Worm (Caenorhabditis elegans) whole organism, L2 larva: ENCODE results near the gene kgb-2.

Experiments
- Y55F3AM.14 ChIP-seq: fragments of 200-800 bp; sonication (Bioruptor generic); optimal IDR thresholded peaks from 2 replicates; lab custom pipeline; 2018; ENCODE audit warnings: mild to moderate bottlenecking, missing genetic modification characterization, missing compliant biosample characterization
- ama-1 ChIP-seq: fragments of 150-350 bp; optimal IDR thresholded peaks from 2 replicates; lab custom pipeline; 2018; ENCODE audit warnings: inconsistent platforms
- fos-1 ChIP-seq: fragments of 150-350 bp; optimal IDR thresholded peaks from 2 replicates; lab custom pipeline; 2014; ENCODE audit warnings: missing biosample characterization, missing genetic modification characterization
- lin-39 ChIP-seq: fragments of 150-350 bp; optimal IDR thresholded peaks from 2 replicates; lab custom pipeline; 2014; ENCODE audit warnings: missing biosample characterization, missing genetic modification reagents, missing genetic modification characterization
- skn-1 ChIP-seq: sonication (generic microtip); optimal IDR thresholded peaks from 2 replicates; lab custom pipeline; 2017; ENCODE audit warnings: missing biosample characterization, missing genetic modification characterization
- sma-3 ChIP-seq: sonication (generic microtip); optimal IDR thresholded peaks from 2 replicates; lab custom pipeline; 2016; ENCODE audit warnings: missing genetic modification reagents, missing genetic modification characterization, missing compliant biosample characterization
- ztf-4 ChIP-seq: fragments of 150-350 bp; optimal IDR thresholded peaks from 2 replicates; lab custom pipeline; 2014; ENCODE audit warnings: missing biosample characterization, missing genetic modification characterization

DNA sequence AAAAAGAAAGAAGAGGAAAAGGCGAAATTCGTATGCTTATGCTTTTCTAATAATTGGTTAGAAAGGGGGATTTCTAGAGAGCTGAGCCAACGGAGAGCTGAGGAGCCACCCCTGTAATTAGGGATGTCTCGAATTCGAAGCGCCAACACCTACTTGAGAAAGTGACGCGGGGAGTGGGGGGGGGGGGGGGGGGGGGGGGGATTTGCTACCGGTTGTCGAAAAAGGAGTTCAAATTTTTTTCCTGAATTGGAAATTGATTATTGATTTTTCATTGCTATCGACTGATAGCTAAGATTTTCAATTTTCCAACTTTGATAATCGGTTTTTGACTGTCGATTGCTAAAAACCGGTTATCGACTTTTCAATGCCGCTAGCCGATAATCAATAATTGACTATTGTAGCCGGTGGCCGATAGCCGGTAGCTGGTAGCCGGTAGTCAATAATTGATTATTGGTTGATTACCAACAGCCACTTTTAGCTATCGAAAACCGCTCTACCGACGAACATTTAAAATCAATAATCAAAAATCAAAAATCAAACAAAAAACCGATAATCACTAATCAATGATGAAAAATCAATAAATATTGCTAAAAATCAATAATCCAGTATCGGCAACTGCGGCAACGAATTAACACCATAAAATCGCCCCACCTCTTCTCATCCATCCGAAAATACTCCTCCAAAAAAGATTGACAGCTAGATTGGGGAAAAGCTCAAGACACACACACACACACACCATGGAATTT is 22.5 kb downstream of the kgb-2 start:
- no peak for TF ChIP-seq ztf-4
- no peak for TF ChIP-seq ama-1
- TF ChIP-seq sma-3 (GFP tag; lab: Kevin White, UChicago): no peak
- TF ChIP-seq lin-39 (tag; lab: Kevin White, UChicago): no peak
- TF ChIP-seq skn-1: no peak
- no peak for TF ChIP-seq fos-1 (tag; lab: Kevin White, UChicago)
- TF ChIP-seq Y55F3AM.14: no peak
